Worm (Caenorhabditis elegans) whole organism, mixed stage, embryonic: ENCODE data around the gene cld-9.
A peak's percentile ranks its signal among the peaks of the same experiment; 100 is the strongest.

Experiments
- M03D4.4 ChIP-seq: sonication (generic microtip); optimal IDR thresholded peaks from 2 replicates; lab custom pipeline; 2017; ENCODE audit warnings: mild to moderate bottlenecking, missing genetic modification characterization, missing compliant biosample characterization
- ceh-39 ChIP-seq: fragments of 150-350 bp; optimal IDR thresholded peaks from 2 replicates; lab custom pipeline; 2014; ENCODE audit warnings: missing biosample characterization, missing genetic modification characterization
- ceh-43 ChIP-seq: fragments of 200-800 bp; sonication (Bioruptor generic); optimal IDR thresholded peaks from 2 replicates; lab custom pipeline; 2018; ENCODE audit warnings: mild to moderate bottlenecking, missing genetic modification characterization, moderate library complexity, missing compliant biosample characterization
- ceh-83 ChIP-seq: fragments of 200-800 bp; sonication (Bioruptor generic); optimal IDR thresholded peaks from 2 replicates; lab custom pipeline; 2018; ENCODE audit warnings: mild to moderate bottlenecking, missing genetic modification characterization, missing compliant biosample characterization
- ces-1 ChIP-seq: fragments of 150-350 bp; optimal IDR thresholded peaks from 2 replicates; lab custom pipeline; 2014; ENCODE audit warnings: missing biosample characterization, missing genetic modification reagents, missing genetic modification characterization
- drap-1 ChIP-seq: fragments of 200-800 bp; sonication (Bioruptor generic); optimal IDR thresholded peaks from 3 replicates; lab custom pipeline; 2018; ENCODE audit warnings: mild to moderate bottlenecking, missing genetic modification characterization, missing compliant biosample characterization
- elt-1 ChIP-seq: sonication (generic microtip); optimal IDR thresholded peaks from 2 replicates; lab custom pipeline; 2017; ENCODE audit warnings: missing genetic modification characterization, mild to moderate bottlenecking, missing compliant biosample characterization, antibody characterized with exemption, moderate library complexity, borderline replicate concordance; ENCODE audit not compliant: insufficient read depth
- elt-3 ChIP-seq: fragments of 150-350 bp; optimal IDR thresholded peaks from 2 replicates; lab custom pipeline; 2014; ENCODE audit warnings: missing biosample characterization, missing genetic modification characterization
- flh-1 ChIP-seq: fragments of 200-800 bp; sonication (Bioruptor generic); optimal IDR thresholded peaks from 2 replicates; lab custom pipeline; 2018; ENCODE audit warnings: mild to moderate bottlenecking, missing genetic modification characterization, moderate library complexity, missing compliant biosample characterization
- ham-2 ChIP-seq: fragments of 200-800 bp; sonication (Bioruptor generic); optimal IDR thresholded peaks from 2 replicates; lab custom pipeline; 2018; ENCODE audit warnings: mild to moderate bottlenecking, missing genetic modification characterization, missing compliant biosample characterization
- hlh-1 ChIP-seq: fragments of 150-350 bp; optimal IDR thresholded peaks from 2 replicates; lab custom pipeline; 2014; ENCODE audit warnings: missing biosample characterization, missing genetic modification reagents, missing genetic modification characterization
- lin-13 ChIP-seq: fragments of 150-350 bp; optimal IDR thresholded peaks from 2 replicates; lab custom pipeline; 2014; ENCODE audit warnings: missing biosample characterization, missing genetic modification characterization
- lin-32 ChIP-seq: fragments of 200-800 bp; sonication (Bioruptor generic); optimal IDR thresholded peaks from 2 replicates; lab custom pipeline; 2018; ENCODE audit warnings: mild to moderate bottlenecking, missing genetic modification characterization, missing compliant biosample characterization
- mab-5 ChIP-seq: fragments of 150-350 bp; optimal IDR thresholded peaks from 2 replicates; lab custom pipeline; 2014; ENCODE audit warnings: missing biosample characterization, missing genetic modification characterization
- mep-1 ChIP-seq: fragments of 150-350 bp; optimal IDR thresholded peaks from 2 replicates; lab custom pipeline; 2017; ENCODE audit warnings: missing biosample characterization, missing genetic modification reagents, missing genetic modification characterization, inconsistent platforms
- mls-2 ChIP-seq: sonication (generic microtip); optimal IDR thresholded peaks from 2 replicates; lab custom pipeline; 2016; ENCODE audit warnings: mild to moderate bottlenecking, missing genetic modification characterization, moderate library complexity, missing compliant biosample characterization
- nhr-12 ChIP-seq: fragments of 150-350 bp; optimal IDR thresholded peaks from 2 replicates; lab custom pipeline; 2014; ENCODE audit warnings: missing biosample characterization, missing genetic modification characterization
- pha-4 ChIP-seq: fragments of 150-350 bp; optimal IDR thresholded peaks from 2 replicates; lab custom pipeline; 2018; ENCODE audit warnings: missing biosample characterization, missing genetic modification reagents, missing genetic modification characterization
- sem-2 ChIP-seq: fragments of 200-800 bp; sonication (Bioruptor generic); optimal IDR thresholded peaks from 2 replicates; lab custom pipeline; 2018; ENCODE audit warnings: mild to moderate bottlenecking, missing genetic modification characterization, missing compliant biosample characterization
- snpc-4 ChIP-seq: fragments of 150-350 bp; optimal IDR thresholded peaks from 2 replicates; lab custom pipeline; 2014; ENCODE audit warnings: missing biosample characterization, missing genetic modification characterization
- sptf-1 ChIP-seq: sonication (generic microtip); optimal IDR thresholded peaks from 2 replicates; lab custom pipeline; 2017; ENCODE audit warnings: mild to moderate bottlenecking, missing genetic modification characterization, moderate library complexity, missing compliant biosample characterization
- unc-120 ChIP-seq: sonication (generic microtip); optimal IDR thresholded peaks from 2 replicates; lab custom pipeline; 2017; ENCODE audit warnings: missing genetic modification characterization, missing compliant biosample characterization; ENCODE audit not compliant: poor library complexity, severe bottlenecking
- unc-39 ChIP-seq: fragments of 150-350 bp; optimal IDR thresholded peaks from 2 replicates; lab custom pipeline; 2014; ENCODE audit warnings: missing biosample characterization, missing genetic modification characterization
- unc-62 ChIP-seq: fragments of 150-350 bp; optimal IDR thresholded peaks from 2 replicates; lab custom pipeline; 2014; ENCODE audit warnings: missing biosample characterization, missing genetic modification reagents, missing genetic modification characterization
- ztf-11 ChIP-seq: fragments of 150-350 bp; optimal IDR thresholded peaks from 2 replicates; lab custom pipeline; 2014; ENCODE audit warnings: missing biosample characterization, missing genetic modification characterization

Gene cld-9

ce11 chrV:13763723-13764122 lies 12.0 kb upstream of the cld-9 start:
- TF ChIP-seq ceh-39 (tag; lab: Kevin White, UChicago) = no peak
- TF ChIP-seq mep-1 (tag; lab: Kevin White, UChicago) = no peak
- TF ChIP-seq unc-39 = no peak
- TF ChIP-seq mls-2 = no peak
- no peak for TF ChIP-seq elt-3
- no peak for TF ChIP-seq pha-4 (tag; lab: Kevin White, UChicago)
- TF ChIP-seq ztf-11 (tag; lab: Kevin White, UChicago) = no peak
- no peak for TF ChIP-seq ham-2 (GFP tag; lab: Kevin White, UChicago)

ce11 chrV:13762426-13763127 lies 10.9 kb upstream of the cld-9 start, which contains the start of gene F20G2.6:
Gene F20G2.6, plus strand, starts transcription at chrV:13763077.
- TF ChIP-seq mls-2 = no peak
- no peak for TF ChIP-seq elt-1 (tag; lab: Kevin White, UChicago)
- TF ChIP-seq ces-1 (GFP tag; lab: Kevin White, UChicago) = peak; percentile 59
- TF ChIP-seq, all 35 proteins: peak for 1

ce11 chrV:13757349-13757748 lies 5.7 kb upstream of the cld-9 start:
- TF ChIP-seq unc-62 (no peak), snpc-4 (tag; lab: Kevin White, UChicago) (no peak), lin-13 (tag; lab: Kevin White, UChicago) (no peak), ces-1 (GFP tag; lab: Kevin White, UChicago) (peak; percentile 32)

- TF ChIP-seq hlh-1 = peak; percentile 6
- TF ChIP-seq elt-3 = no peak
These were observed 4.8 kb upstream of the cld-9 start, which contains the start of gene F20G2.2 for ce11 chrV:13756359-13757091. Gene F20G2.2, minus strand, starts transcription at chrV:13756409.

- TF ChIP-seq ces-1 (GFP tag; lab: Kevin White, UChicago) (no peak), unc-39 (no peak), mab-5 (tag; lab: Kevin White, UChicago) (no peak), sptf-1 (no peak), M03D4.4 (tag; lab: Kevin White, UChicago) (no peak), elt-3 (no peak), pha-4 (tag; lab: Kevin White, UChicago) (no peak), flh-1 (GFP tag; lab: Kevin White, UChicago) (no peak), unc-120 (tag; lab: Kevin White, UChicago) (no peak)
These were observed 1.8 kb upstream of the cld-9 start, which contains the start of gene F20G2.1 for ce11 chrV:13753481-13753880. Gene F20G2.1, minus strand, starts transcription at chrV:13753581.

- TF ChIP-seq ceh-83 (GFP tag; lab: Kevin White, UChicago) (no peak), sem-2 (no peak), nhr-12 (tag; lab: Kevin White, UChicago) (no peak), elt-1 (tag; lab: Kevin White, UChicago) (no peak), hlh-1 (no peak)
- TF ChIP-seq, all 35 proteins: peak for 0
These were observed 3.0 kb downstream of the cld-9 start, which contains the start of gene F35E12.10 for ce11 chrV:13748658-13749057. Gene F35E12.10, minus strand, starts transcription at chrV:13748758.

ce11 chrV:13744901-13745300 lies 6.8 kb downstream of the cld-9 start, which contains the start of gene F35E12.9:
Gene F35E12.9, minus strand, starts transcription at chrV:13745127.
- TF ChIP-seq unc-120 (tag; lab: Kevin White, UChicago) = no peak
- no peak for TF ChIP-seq lin-32 (GFP tag; lab: Kevin White, UChicago)
- TF ChIP-seq ceh-83 (GFP tag; lab: Kevin White, UChicago) = no peak
- TF ChIP-seq sem-2 = no peak
- TF ChIP-seq ceh-43 = no peak
- no peak for TF ChIP-seq ceh-39 (tag; lab: Kevin White, UChicago)
- no peak for TF ChIP-seq unc-39
- no peak for TF ChIP-seq mls-2
- TF ChIP-seq snpc-4 (tag; lab: Kevin White, UChicago) = no peak
- TF ChIP-seq drap-1 (GFP tag; lab: Kevin White, UChicago) = no peak
- TF ChIP-seq mab-5 (tag; lab: Kevin White, UChicago) = no peak
- TF ChIP-seq sptf-1 = no peak
- no peak for TF ChIP-seq flh-1 (GFP tag; lab: Kevin White, UChicago)
- TF ChIP-seq ztf-11 (tag; lab: Kevin White, UChicago) = no peak
- TF ChIP-seq pha-4 (tag; lab: Kevin White, UChicago) = no peak
